Fruit fly (Drosophila melanogaster) whole organism, embryonic: ENCODE results near the gene CG31249.

Source experiments
- Bgb ChIP-seq: fragments of 200-800 bp; sonication (Bioruptor generic); IDR thresholded peaks from 2 replicates; pipeline ENCODE4 v1.3.6; 2022; ENCODE audit warnings: missing biosample characterization, missing genetic modification characterization; ENCODE audit not compliant: partially characterized antibody
- C15 ChIP-seq: fragments of 200-800 bp; sonication (Bioruptor generic); IDR thresholded peaks from 3 replicates; pipeline ENCODE4 v1.3.6; 2022; ENCODE audit warnings: missing biosample characterization, missing genetic modification characterization
- CG10209 ChIP-seq: fragments of 200-800 bp; sonication (Bioruptor generic); optimal IDR thresholded peaks from 3 replicates; lab custom pipeline; 2017; ENCODE audit warnings: missing biosample characterization, mild to moderate bottlenecking, missing genetic modification characterization, missing genetic modification reagents
- CG10431 ChIP-seq: fragments of 200-800 bp; sonication (Bioruptor generic); optimal IDR thresholded peaks from 3 replicates; lab custom pipeline; 2018; ENCODE audit warnings: missing biosample characterization, mild to moderate bottlenecking, missing genetic modification characterization
- CG10543 ChIP-seq: fragments of 200-800 bp; sonication (Bioruptor generic); optimal IDR thresholded peaks from 3 replicates; lab custom pipeline; 2017; ENCODE audit warnings: missing biosample characterization, mild to moderate bottlenecking, missing genetic modification characterization, moderate library complexity
- CG10565 ChIP-seq: fragments of 200-800 bp; sonication (Bioruptor generic); optimal IDR thresholded peaks from 3 replicates; lab custom pipeline; 2016; ENCODE audit warnings: missing biosample characterization, mild to moderate bottlenecking, missing genetic modification characterization
- CG10654 ChIP-seq: fragments of 200-800 bp; sonication (Bioruptor generic); optimal IDR thresholded peaks from 2 replicates; lab custom pipeline; 2016; ENCODE audit warnings: missing biosample characterization, missing genetic modification characterization
- CG14050 ChIP-seq: fragments of 200-800 bp; sonication (Bioruptor generic); IDR thresholded peaks from 3 replicates; pipeline ENCODE4 v1.3.6; 2022; ENCODE audit warnings: missing biosample characterization, missing genetic modification characterization
- CG14441 ChIP-seq: fragments of 200-800 bp; sonication (Bioruptor generic); IDR thresholded peaks from 2 replicates; pipeline ENCODE4 v1.3.6; 2022; ENCODE audit warnings: missing biosample characterization, missing genetic modification characterization
- CG14860 ChIP-seq: fragments of 200-800 bp; sonication (Bioruptor generic); IDR thresholded peaks from 3 replicates; pipeline ENCODE4 v1.3.6; 2022; ENCODE audit warnings: missing biosample characterization, missing genetic modification characterization; ENCODE audit not compliant: partially characterized antibody
- CG15073 ChIP-seq: fragments of 200-800 bp; sonication (Bioruptor generic); optimal IDR thresholded peaks from 2 replicates; lab custom pipeline; 2016; ENCODE audit warnings: missing biosample characterization, missing genetic modification characterization
- CG1603 ChIP-seq: fragments of 200-800 bp; sonication (Bioruptor generic); optimal IDR thresholded peaks from 2 replicates; lab custom pipeline; 2019; ENCODE audit warnings: missing biosample characterization, mild to moderate bottlenecking, missing genetic modification characterization, moderate library complexity
- CG18011 ChIP-seq: fragments of 200-800 bp; sonication (Bioruptor generic); optimal IDR thresholded peaks from 2 replicates; lab custom pipeline; 2017; ENCODE audit warnings: missing biosample characterization, missing genetic modification characterization, mild to moderate bottlenecking, moderate library complexity, missing genotype
- CG18262 ChIP-seq: fragments of 200-800 bp; optimal IDR thresholded peaks from 3 replicates; lab custom pipeline; 2019; ENCODE audit warnings: missing biosample characterization, mild to moderate bottlenecking, missing genetic modification characterization, moderate library complexity
- CG2120 ChIP-seq: fragments of 200-800 bp; sonication (Bioruptor generic); optimal IDR thresholded peaks from 3 replicates; lab custom pipeline; 2016; ENCODE audit warnings: missing biosample characterization, missing genetic modification characterization
- CG2199 ChIP-seq: fragments of 200-800 bp; sonication (Bioruptor generic); IDR thresholded peaks from 3 replicates; pipeline ENCODE4 v1.3.6; 2022; ENCODE audit warnings: missing biosample characterization, missing genetic modification characterization
- CG30403 ChIP-seq: fragments of 200-800 bp; sonication (Bioruptor generic); optimal IDR thresholded peaks from 3 replicates; lab custom pipeline; 2016; ENCODE audit warnings: missing biosample characterization, missing genetic modification characterization
- CG34422 ChIP-seq: fragments of 200-800 bp; sonication (Bioruptor generic); IDR thresholded peaks from 3 replicates; pipeline ENCODE4 v1.3.6; 2022; ENCODE audit warnings: missing biosample characterization, missing genetic modification characterization
- CG4707 ChIP-seq: fragments of 200-800 bp; sonication (Bioruptor generic); optimal IDR thresholded peaks from 2 replicates; lab custom pipeline; 2018; ENCODE audit warnings: missing biosample characterization, mild to moderate bottlenecking, missing genetic modification characterization, moderate library complexity
- CG6791 ChIP-seq: fragments of 200-800 bp; sonication (Bioruptor generic); IDR thresholded peaks from 3 replicates; pipeline ENCODE4 v1.3.6; 2022; ENCODE audit warnings: missing biosample characterization, missing genetic modification characterization; ENCODE audit not compliant: partially characterized antibody
- CG7357 ChIP-seq: fragments of 200-800 bp; sonication (Bioruptor generic); IDR thresholded peaks from 3 replicates; pipeline ENCODE4 v1.3.6; 2022; ENCODE audit warnings: missing biosample characterization, missing genetic modification characterization
- CG7745 ChIP-seq: fragments of 200-800 bp; sonication (Bioruptor generic); optimal IDR thresholded peaks from 2 replicates; lab custom pipeline; 2018; ENCODE audit warnings: missing biosample characterization, mild to moderate bottlenecking, missing genetic modification characterization, moderate library complexity
- CG7786 ChIP-seq: fragments of 200-800 bp; sonication (Bioruptor generic); optimal IDR thresholded peaks from 2 replicates; lab custom pipeline; 2016; ENCODE audit warnings: missing biosample characterization, missing genetic modification characterization
- CG8359 ChIP-seq: fragments of 200-800 bp; sonication (Bioruptor generic); optimal IDR thresholded peaks from 2 replicates; lab custom pipeline; 2017; ENCODE audit warnings: missing biosample characterization, mild to moderate bottlenecking, missing genetic modification characterization, borderline replicate concordance
- D19A ChIP-seq: fragments of 200-800 bp; optimal IDR thresholded peaks from 3 replicates; lab custom pipeline; 2019; ENCODE audit warnings: missing biosample characterization, mild to moderate bottlenecking, missing genetic modification characterization, moderate library complexity
- Dbx ChIP-seq: fragments of 200-800 bp; sonication (Bioruptor generic); IDR thresholded peaks from 3 replicates; pipeline ENCODE4 v1.3.6; 2022; ENCODE audit warnings: missing biosample characterization, missing genetic modification characterization
- HLH4C ChIP-seq: fragments of 200-800 bp; sonication (Bioruptor generic); IDR thresholded peaks from 3 replicates; pipeline ENCODE4 v1.3.6; 2022; ENCODE audit warnings: missing biosample characterization, missing genetic modification characterization; ENCODE audit not compliant: partially characterized antibody
- HmgZ ChIP-seq: fragments of 200-800 bp; sonication (Bioruptor generic); optimal IDR thresholded peaks from 2 replicates; lab custom pipeline; 2018; ENCODE audit warnings: missing biosample characterization, mild to moderate bottlenecking, missing genetic modification characterization
- Hmx ChIP-seq: fragments of 200-800 bp; sonication (Bioruptor generic); optimal IDR thresholded peaks from 2 replicates; lab custom pipeline; 2016; ENCODE audit warnings: missing biosample characterization, missing genetic modification characterization
- NC2β ChIP-seq: fragments of 200-800 bp; sonication (Bioruptor generic); optimal IDR thresholded peaks from 2 replicates; lab custom pipeline; 2016; ENCODE audit warnings: missing biosample characterization, missing genetic modification characterization
- Nf-YC ChIP-seq: fragments of 200-800 bp; optimal IDR thresholded peaks from 3 replicates; lab custom pipeline; 2019; ENCODE audit warnings: missing biosample characterization, mild to moderate bottlenecking, missing genetic modification characterization, moderate library complexity
- Rx ChIP-seq: fragments of 200-800 bp; sonication (Bioruptor generic); IDR thresholded peaks from 2 replicates; pipeline ENCODE4 v1.3.6; 2022; ENCODE audit warnings: missing biosample characterization, missing genetic modification characterization
- aop ChIP-seq: fragments of 200-800 bp; sonication (Bioruptor generic); IDR thresholded peaks from 2 replicates; pipeline ENCODE4 v1.3.6; 2022; ENCODE audit warnings: missing biosample characterization, missing genetic modification characterization
- corto ChIP-seq: fragments of 200-800 bp; sonication (Bioruptor generic); optimal IDR thresholded peaks from 2 replicates; lab custom pipeline; 2016; ENCODE audit warnings: missing biosample characterization, mild to moderate bottlenecking, missing genetic modification characterization, moderate library complexity
- dpn ChIP-seq, 2 experiments: fragments of 200-800 bp; sonication (Bioruptor generic); optimal IDR thresholded peaks; 3 replicates each; lab custom pipeline; 2016; ENCODE audit warnings: missing biosample characterization in 2 of 2, missing genetic modification characterization in 2 of 2
- dysf ChIP-seq: fragments of 200-800 bp; sonication (Bioruptor generic); IDR thresholded peaks from 3 replicates; pipeline ENCODE4 v1.3.6; 2022; ENCODE audit warnings: missing biosample characterization, missing genetic modification characterization
- gt ChIP-seq: fragments of 200-800 bp; sonication (Bioruptor generic); IDR thresholded peaks from 2 replicates; pipeline ENCODE4 v1.3.6; 2022; ENCODE audit warnings: missing biosample characterization, missing genetic modification characterization
- ind ChIP-seq: fragments of 200-800 bp; sonication (Bioruptor generic); optimal IDR thresholded peaks from 3 replicates; lab custom pipeline; 2016; ENCODE audit warnings: missing biosample characterization, missing genetic modification characterization
- kay ChIP-seq: fragments of 200-800 bp; sonication (Bioruptor generic); optimal IDR thresholded peaks from 2 replicates; lab custom pipeline; 2016; ENCODE audit warnings: missing biosample characterization, missing genetic modification characterization
- kni ChIP-seq: fragments of 200-800 bp; sonication (Bioruptor generic); optimal IDR thresholded peaks from 3 replicates; lab custom pipeline; 2017; ENCODE audit warnings: mild to moderate bottlenecking, missing biosample characterization, missing genetic modification reagents, missing genetic modification characterization
- mam ChIP-seq: fragments of 200-800 bp; sonication (Bioruptor generic); optimal IDR thresholded peaks from 3 replicates; lab custom pipeline; 2016; ENCODE audit warnings: missing biosample characterization, missing genetic modification characterization
- prd ChIP-seq, 3 experiments: fragments of >200 bp in 2 of 3; fragments of 200-800 bp in 1 of 3; sonication (Bioruptor generic) in 1 of 3; optimal IDR thresholded peaks in 2 of 3; IDR thresholded peaks in 1 of 3; 2 replicates in 2 of 3; 3 replicates in 1 of 3; pipeline versions ENCODE4 v1.3.6 to Lab custom; 2017 to 2022; ENCODE audit warnings: missing biosample characterization in 1 of 3, missing genetic modification characterization in 1 of 3
- ranshi ChIP-seq: fragments of 200-800 bp; sonication (Bioruptor generic); IDR thresholded peaks from 2 replicates; pipeline ENCODE4 v1.3.6; 2022; ENCODE audit warnings: missing biosample characterization, missing genetic modification characterization
- repo ChIP-seq: fragments of 200-800 bp; sonication (Bioruptor generic); optimal IDR thresholded peaks from 2 replicates; lab custom pipeline; 2016; ENCODE audit warnings: missing biosample characterization, missing genetic modification characterization
- scrt ChIP-seq: fragments of 200-800 bp; sonication (Bioruptor generic); optimal IDR thresholded peaks from 2 replicates; lab custom pipeline; 2018; ENCODE audit warnings: missing biosample characterization, mild to moderate bottlenecking, missing genetic modification characterization, moderate library complexity
- sd ChIP-seq: fragments of 200-800 bp; sonication (Bioruptor generic); optimal IDR thresholded peaks from 3 replicates; lab custom pipeline; 2018; ENCODE audit warnings: missing biosample characterization, mild to moderate bottlenecking, missing genetic modification characterization, moderate library complexity
- sna ChIP-seq: fragments of 200-800 bp; sonication (Bioruptor generic); IDR thresholded peaks from 2 replicates; pipeline ENCODE4 v1.3.6; 2022; ENCODE audit warnings: missing biosample characterization, missing genetic modification characterization; ENCODE audit not compliant: partially characterized antibody
- toy ChIP-seq: fragments of 200-800 bp; sonication (Bioruptor generic); IDR thresholded peaks from 2 replicates; pipeline ENCODE4 v1.3.6; 2022; ENCODE audit warnings: missing biosample characterization, missing genetic modification characterization
- vvl ChIP-seq: fragments of 200-800 bp; sonication (Bioruptor generic); IDR thresholded peaks from 2 replicates; pipeline ENCODE4 v1.3.6; 2022; ENCODE audit warnings: missing biosample characterization, missing genetic modification characterization
- zf30C ChIP-seq: fragments of 200-800 bp; sonication (Bioruptor generic); optimal IDR thresholded peaks from 3 replicates; lab custom pipeline; 2018; ENCODE audit warnings: missing biosample characterization, mild to moderate bottlenecking, missing genetic modification characterization

CG31249 gene

DNA sequence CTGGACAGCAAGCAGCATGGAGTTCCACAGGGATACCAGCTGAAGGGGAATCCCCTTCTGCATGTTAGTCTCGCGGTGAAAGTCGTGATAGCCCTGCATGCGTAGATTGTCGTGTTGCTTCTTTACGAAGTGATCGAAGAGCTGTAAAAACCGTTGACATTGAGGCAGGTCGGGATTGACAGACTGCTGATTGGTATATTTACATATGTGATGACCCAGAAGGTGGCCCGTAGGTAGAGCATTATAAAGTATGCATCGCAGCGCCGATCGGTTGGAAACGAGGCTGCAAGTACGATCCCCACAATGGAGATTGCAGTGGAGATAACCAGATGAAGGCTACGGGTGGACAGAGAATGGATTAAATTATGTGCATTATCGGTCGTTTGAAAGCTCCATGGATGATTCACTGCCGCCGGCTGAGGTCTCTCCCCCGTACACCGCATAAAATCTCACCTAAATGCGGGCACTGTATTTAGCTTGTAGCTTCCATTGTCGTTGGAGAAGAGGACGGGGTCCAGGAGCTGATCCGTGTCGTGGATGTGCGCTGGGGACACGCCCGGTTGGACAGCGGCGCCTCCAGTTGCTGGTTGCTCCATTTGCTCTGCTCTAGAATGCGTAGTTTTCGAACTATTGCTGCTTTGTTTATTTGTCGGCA, 16.5 kb downstream of the CG31249 start (continued):
- TF ChIP-seq CG10431: no peak
- no peak for TF ChIP-seq aop
- TF ChIP-seq CG14441 (GFP tag; lab: Robert Waterston, UW): no peak
- TF ChIP-seq CG10209 (GFP tag; lab: Kevin White, UChicago): no peak
- no peak for TF ChIP-seq Hmx (GFP tag; lab: Kevin White, UChicago)
- no peak for TF ChIP-seq ranshi
- TF ChIP-seq CG14050 (GFP tag; lab: Robert Waterston, UW): no peak
- no peak for TF ChIP-seq CG10654 (GFP tag; lab: Kevin White, UChicago)
- no peak for TF ChIP-seq mam (GFP tag; lab: Kevin White, UChicago)
- TF ChIP-seq CG7357: no peak
- no peak for TF ChIP-seq sd (tag; lab: Kevin White, UChicago)
- TF ChIP-seq vvl (GFP tag; lab: Robert Waterston, UW): no peak
- TF ChIP-seq Nf-YC (tag; lab: Kevin White, UChicago): no peak
- no peak for TF ChIP-seq HmgZ (tag; lab: Kevin White, UChicago)
- TF ChIP-seq CG8359 (GFP tag; lab: Kevin White, UChicago): no peak
- no peak for TF ChIP-seq repo (GFP tag; lab: Kevin White, UChicago)
- TF ChIP-seq gt (GFP tag; lab: Robert Waterston, UW): no peak
- TF ChIP-seq CG10543 (GFP tag; lab: Kevin White, UChicago): no peak
- no peak for TF ChIP-seq CG18011 (GFP tag; lab: Kevin White, UChicago)
- TF ChIP-seq CG15073 (GFP tag; lab: Kevin White, UChicago): no peak
- no peak for TF ChIP-seq prd (optimal IDR thresholded peaks at IDR 0.05; lab: Kevin White, UChicago)
- no peak for TF ChIP-seq prd (GFP tag; IDR thresholded peaks at IDR 0.05; lab: Robert Waterston, UW)
- TF ChIP-seq Rx (GFP tag; lab: Robert Waterston, UW): no peak
- no peak for TF ChIP-seq dpn (GFP tag; optimal IDR thresholded peaks at IDR 0.05; lab: Kevin White, UChicago)
- TF ChIP-seq zf30C (GFP tag; lab: Kevin White, UChicago): no peak
- TF ChIP-seq HLH4C (GFP tag; lab: Robert Waterston, UW): no peak
- TF ChIP-seq scrt: no peak
- no peak for TF ChIP-seq CG7786 (GFP tag; lab: Kevin White, UChicago)
- TF ChIP-seq dysf (GFP tag; lab: Robert Waterston, UW): no peak
- TF ChIP-seq CG1603 (tag; lab: Kevin White, UChicago): no peak
- no peak for TF ChIP-seq CG6791 (GFP tag; lab: Robert Waterston, UW)
- peak; percentile 78 for TF ChIP-seq kay (GFP tag; lab: Kevin White, UChicago)
- TF ChIP-seq kni (GFP tag; lab: Kevin White, UChicago): peak; percentile 23
- no peak for TF ChIP-seq CG10565
- peak; percentile 51; the same call in 1 of the 2 replicates for TF ChIP-seq Bgb
- no peak for TF ChIP-seq CG30403 (GFP tag; lab: Kevin White, UChicago)
- TF ChIP-seq ind: no peak
- TF ChIP-seq D19A (tag; lab: Kevin White, UChicago): no peak
- peak; percentile 50; the same call in 1 of the 2 replicates for TF ChIP-seq sna
- no peak for TF ChIP-seq CG2199 (GFP tag; lab: Robert Waterston, UW)
- TF ChIP-seq CG2120 (GFP tag; lab: Kevin White, UChicago): peak; percentile 17
- peak; percentile 79; the same call in 1 of the 3 replicates for TF ChIP-seq CG34422
- TF ChIP-seq CG7745 (tag; lab: Kevin White, UChicago): no peak
- no peak for TF ChIP-seq CG18262 (tag; lab: Kevin White, UChicago)
- TF ChIP-seq CG4707 (GFP tag; lab: Kevin White, UChicago): no peak
- no peak for TF ChIP-seq toy (GFP tag; lab: Robert Waterston, UW)
- no peak for TF ChIP-seq CG14860 (GFP tag; lab: Robert Waterston, UW)
- TF ChIP-seq corto (GFP tag; lab: Kevin White, UChicago): no peak
- no peak for TF ChIP-seq C15 (GFP tag; lab: Robert Waterston, UW)
- TF ChIP-seq NC2β (GFP tag; lab: Kevin White, UChicago): peak; percentile 2
- no peak for TF ChIP-seq Dbx (GFP tag; lab: Robert Waterston, UW)
